Worm (Caenorhabditis elegans): ENCODE results near the gene rnf-5.

- TF ChIP-seq madf-2 (tag; optimal IDR thresholded peaks at IDR 0.05) (no peak), pax-1 (tag; optimal IDR thresholded peaks at IDR 0.05) (no peak), ama-1 (optimal IDR thresholded peaks at IDR 0.05) (no peak), eyg-1 (tag; optimal IDR thresholded peaks at IDR 0.05) (no peak), zip-5 (tag; optimal IDR thresholded peaks at IDR 0.05) (no peak)
Measured at ce11 chrIII:4150919-4151318, 15.7 kb downstream of the rnf-5 start.

Data from whole organism, late embryonic.